Worm (Caenorhabditis elegans) whole organism, L1 larva: ENCODE results near the gene T07D4.5.

Source experiments
- C04F5.9 ChIP-seq: sonication (generic microtip); optimal IDR thresholded peaks from 2 replicates; lab custom pipeline; 2016; ENCODE audit warnings: missing genetic modification characterization, missing compliant biosample characterization
- alr-1 ChIP-seq: fragments of 200-800 bp; sonication (Bioruptor generic); optimal IDR thresholded peaks from 2 replicates; lab custom pipeline; 2018; ENCODE audit warnings: borderline replicate concordance, mild to moderate bottlenecking, missing genetic modification characterization, missing compliant biosample characterization
- ceh-63 ChIP-seq: fragments of 200-800 bp; sonication (Bioruptor generic); optimal IDR thresholded peaks from 2 replicates; lab custom pipeline; 2018; ENCODE audit warnings: mild to moderate bottlenecking, missing genetic modification characterization, missing compliant biosample characterization
- ceh-82 ChIP-seq, 3 experiments: fragments of 150-350 bp in 1 of 3; sonication (generic microtip) in 2 of 3; optimal IDR thresholded peaks; 2 replicates each; lab custom pipeline; 2014 to 2017; ENCODE audit warnings: missing biosample characterization in 3 of 3, missing genetic modification characterization in 3 of 3
- ceh-88 ChIP-seq: fragments of 200-800 bp; sonication (Bioruptor generic); IDR thresholded peaks from 2 replicates; pipeline ENCODE4 v1.3.6; 2022; ENCODE audit warnings: missing genetic modification characterization, missing compliant biosample characterization
- ces-1 ChIP-seq: fragments of 150-350 bp; optimal IDR thresholded peaks from 2 replicates; lab custom pipeline; 2014; ENCODE audit warnings: missing biosample characterization, missing genetic modification reagents, missing genetic modification characterization
- dpl-1 ChIP-seq, 3 experiments: fragments of 150-350 bp in 2 of 3; sonication (generic microtip) in 1 of 3; optimal IDR thresholded peaks; 2 replicates each; lab custom pipeline; 2014 to 2017; ENCODE audit warnings: missing biosample characterization in 3 of 3, missing genetic modification characterization in 3 of 3, missing genetic modification reagents in 3 of 3
- dsc-1 ChIP-seq: sonication (generic microtip); optimal IDR thresholded peaks from 2 replicates; lab custom pipeline; 2016; ENCODE audit warnings: mild to moderate bottlenecking, missing genetic modification characterization, missing compliant biosample characterization
- efl-1 ChIP-seq, 4 experiments: fragments of 150-350 bp; optimal IDR thresholded peaks in 3 of 4; peaks in 1 of 4; 1 replicate in 1 of 4; 2 replicates in 3 of 4; lab custom pipeline; 2014; ENCODE audit warnings: missing biosample characterization in 2 of 4, missing genetic modification characterization in 2 of 4, missing genetic modification reagents in 2 of 4
- efl-3 ChIP-seq: fragments of 200-800 bp; sonication (Bioruptor generic); optimal IDR thresholded peaks from 2 replicates; lab custom pipeline; 2018; ENCODE audit warnings: mild to moderate bottlenecking, missing genetic modification characterization, missing compliant biosample characterization
- elt-3 ChIP-seq, 6 experiments: fragments of 150-350 bp in 1 of 6; sonication (generic microtip); optimal IDR thresholded peaks; 2 replicates each; lab custom pipeline; 2017 to 2018; ENCODE audit warnings: missing biosample characterization in 6 of 6, missing genetic modification characterization in 6 of 6, inconsistent platforms in 1 of 6
- fkh-10 ChIP-seq: sonication (generic microtip); optimal IDR thresholded peaks from 2 replicates; lab custom pipeline; 2017; ENCODE audit warnings: missing biosample characterization, missing genetic modification reagents, missing genetic modification characterization
- fkh-8 ChIP-seq: sonication (generic microtip); optimal IDR thresholded peaks from 2 replicates; lab custom pipeline; 2016; ENCODE audit warnings: mild to moderate bottlenecking, missing genetic modification characterization, missing compliant biosample characterization
- hlh-4 ChIP-seq: sonication (generic microtip); optimal IDR thresholded peaks from 2 replicates; lab custom pipeline; 2016; ENCODE audit warnings: mild to moderate bottlenecking, missing genetic modification characterization, missing compliant biosample characterization
- isw-1 ChIP-seq: fragments of 200-800 bp; sonication (Bioruptor generic); IDR thresholded peaks from 2 replicates; pipeline ENCODE4 v1.3.6; 2022; ENCODE audit warnings: missing genetic modification characterization, missing compliant biosample characterization
- lin-13 ChIP-seq: fragments of 150-350 bp; optimal IDR thresholded peaks from 2 replicates; lab custom pipeline; 2014; ENCODE audit warnings: missing biosample characterization, missing genetic modification reagents, missing genetic modification characterization
- lin-14 ChIP-seq: fragments of 200-800 bp; sonication (Bioruptor generic); optimal IDR thresholded peaks from 2 replicates; lab custom pipeline; 2018; ENCODE audit warnings: mild to moderate bottlenecking, missing genetic modification characterization, moderate library complexity, missing compliant biosample characterization
- lin-15B ChIP-seq: fragments of 150-350 bp; sonication (generic microtip); optimal IDR thresholded peaks from 3 replicates; lab custom pipeline; 2014; ENCODE audit warnings: missing biosample characterization, missing genetic modification characterization
- lin-35 ChIP-seq, 2 experiments: fragments of 150-350 bp; optimal IDR thresholded peaks; 2 replicates each; lab custom pipeline; 2014; ENCODE audit warnings: missing biosample characterization in 2 of 2, missing genetic modification characterization in 2 of 2, missing genetic modification reagents in 2 of 2
- lsy-2 ChIP-seq, 2 experiments: fragments of 150-350 bp; optimal IDR thresholded peaks; 2 replicates each; lab custom pipeline; 2014; ENCODE audit warnings: missing biosample characterization in 2 of 2, missing genetic modification characterization in 2 of 2
- mab-9 ChIP-seq: fragments of 200-800 bp; sonication (Bioruptor generic); IDR thresholded peaks from 2 replicates; pipeline ENCODE4 v1.3.6; 2022; ENCODE audit warnings: missing genetic modification reagents, missing genetic modification characterization, missing compliant biosample characterization
- mdl-1 ChIP-seq, 2 experiments: fragments of 150-350 bp; optimal IDR thresholded peaks; 2 replicates each; lab custom pipeline; 2014 to 2017; ENCODE audit warnings: missing biosample characterization in 2 of 2, missing genetic modification characterization in 2 of 2, inconsistent platforms in 1 of 2
- mef-2 ChIP-seq: fragments of 150-350 bp; optimal IDR thresholded peaks from 2 replicates; lab custom pipeline; 2014; ENCODE audit warnings: missing biosample characterization, missing genetic modification characterization
- mep-1 ChIP-seq: fragments of 150-350 bp; optimal IDR thresholded peaks from 2 replicates; lab custom pipeline; 2014; ENCODE audit warnings: missing biosample characterization, missing genetic modification characterization
- nhr-19 ChIP-seq: fragments of 200-800 bp; sonication (Bioruptor generic); conservative IDR thresholded peaks from 2 replicates; pipeline ENCODE4 v1.3.6; 2022; ENCODE audit warnings: missing genetic modification characterization, missing compliant biosample characterization
- nhr-20 ChIP-seq: sonication (generic microtip); optimal IDR thresholded peaks from 2 replicates; lab custom pipeline; 2016; ENCODE audit warnings: mild to moderate bottlenecking, missing genetic modification characterization, missing compliant biosample characterization
- nhr-28 ChIP-seq: fragments of 150-350 bp; optimal IDR thresholded peaks from 2 replicates; lab custom pipeline; 2014; ENCODE audit warnings: missing biosample characterization, missing genetic modification characterization
- nhr-71 ChIP-seq: sonication (generic microtip); optimal IDR thresholded peaks from 2 replicates; lab custom pipeline; 2016; ENCODE audit warnings: mild to moderate bottlenecking, missing genetic modification characterization, moderate library complexity, missing compliant biosample characterization
- nhr-77 ChIP-seq: fragments of 150-350 bp; optimal IDR thresholded peaks from 2 replicates; lab custom pipeline; 2014; ENCODE audit warnings: missing biosample characterization, missing genetic modification characterization
- rnt-1 ChIP-seq: sonication (generic microtip); optimal IDR thresholded peaks from 2 replicates; lab custom pipeline; 2016; ENCODE audit warnings: mild to moderate bottlenecking, missing genetic modification characterization, moderate library complexity, missing compliant biosample characterization
- snu-23 ChIP-seq: sonication (generic microtip); optimal IDR thresholded peaks from 2 replicates; lab custom pipeline; 2016; ENCODE audit warnings: missing genetic modification characterization, missing compliant biosample characterization
- swsn-7 ChIP-seq: sonication (generic microtip); optimal IDR thresholded peaks from 2 replicates; lab custom pipeline; 2016; ENCODE audit warnings: missing genetic modification characterization, missing compliant biosample characterization
- unc-130 ChIP-seq: fragments of 150-350 bp; optimal IDR thresholded peaks from 2 replicates; lab custom pipeline; 2017; ENCODE audit warnings: missing biosample characterization, missing genetic modification characterization, inconsistent platforms
- unc-86 ChIP-seq: sonication (generic microtip); optimal IDR thresholded peaks from 2 replicates; lab custom pipeline; 2016; ENCODE audit warnings: missing genetic modification characterization, missing compliant biosample characterization
- xbp-1 ChIP-seq: sonication (generic microtip); optimal IDR thresholded peaks from 2 replicates; lab custom pipeline; 2016; ENCODE audit warnings: missing genetic modification characterization, missing compliant biosample characterization

Gene T07D4.5

ce11 chrII:8931405-8932149 lies 47.4 kb upstream of the T07D4.5 start:
- TF ChIP-seq nhr-28 (no peak), nhr-20 (tag; lab: Kevin White, UChicago) (peak; percentile 25), dpl-1 (GFP tag; optimal IDR thresholded peaks at IDR 0.05; lab: Kevin White, UChicago) (peak in 1 of 3 experiments; percentile 13), lin-35 (GFP tag; optimal IDR thresholded peaks at IDR 0.05; lab: Kevin White, UChicago) (peak; percentile 29 to 31), nhr-71 (tag; lab: Kevin White, UChicago) (peak; percentile 34), hlh-4 (tag; lab: Kevin White, UChicago) (no peak), unc-130 (tag; lab: Kevin White, UChicago) (peak; percentile 15), swsn-7 (tag; lab: Kevin White, UChicago) (peak; percentile 21), dsc-1 (tag; lab: Kevin White, UChicago) (peak; percentile 4), ceh-82 (tag; optimal IDR thresholded peaks at IDR 0.05; lab: Kevin White, UChicago) (peak in 1 of 3 experiments; percentile 19), efl-1 (optimal IDR thresholded peaks at IDR 0.05; lab: Kevin White, UChicago) (no peak), efl-1 (GFP tag; optimal IDR thresholded peaks at IDR 0.05 in 1 of 2; lab: Kevin White, UChicago) (peak; percentile 3 to 6), lsy-2 (tag; optimal IDR thresholded peaks at IDR 0.05; lab: Kevin White, UChicago) (peak in 1 of 2 experiments; percentile 27), mdl-1 (tag; optimal IDR thresholded peaks at IDR 0.05; lab: Kevin White, UChicago) (peak in 1 of 2 experiments; percentile 32), lin-14 (GFP tag; lab: Kevin White, UChicago) (peak; percentile 76), xbp-1 (tag; lab: Kevin White, UChicago) (peak; percentile 25), C04F5.9 (no peak), snu-23 (GFP tag; lab: Kevin White, UChicago) (peak; percentile 56), elt-3 (tag; optimal IDR thresholded peaks at IDR 0.05; lab: Kevin White, UChicago) (no peak), ceh-88 (GFP tag; lab: Robert Waterston, UW) (no peak), isw-1 (GFP tag; lab: Robert Waterston, UW) (no peak), mab-9 (no peak)

- no peak for TF ChIP-seq lin-14 (GFP tag; lab: Kevin White, UChicago)
- TF ChIP-seq lin-15B (tag; lab: Kevin White, UChicago): no peak
- TF ChIP-seq fkh-10 (GFP tag; lab: Kevin White, UChicago): no peak
- TF ChIP-seq lin-13: no peak
- TF ChIP-seq alr-1 (tag; lab: Kevin White, UChicago): no peak
- TF ChIP-seq nhr-19 (GFP tag; lab: Robert Waterston, UW): no peak
- no peak for TF ChIP-seq nhr-28
- TF ChIP-seq efl-3 (GFP tag; lab: Kevin White, UChicago): no peak
- TF ChIP-seq mef-2 (tag; lab: Kevin White, UChicago): no peak
- TF ChIP-seq unc-86: no peak
- TF ChIP-seq ces-1 (GFP tag; lab: Kevin White, UChicago): no peak
Observed at ce11 chrII:8930763-8931162, 46.6 kb upstream of the T07D4.5 start, which contains the start of gene enol-1. TSS of gene enol-1 (plus strand) at chrII:8930997.

ce11 chrII:8929771-8930170 lies 45.6 kb upstream of the T07D4.5 start, which contains the start of gene mrpl-50:
TSS of gene mrpl-50 (plus strand) at chrII:8929841.
- no peak for TF ChIP-seq ces-1 (GFP tag; lab: Kevin White, UChicago)
- TF ChIP-seq dsc-1 (tag; lab: Kevin White, UChicago): peak; percentile 6
- TF ChIP-seq fkh-8 (tag; lab: Kevin White, UChicago): no peak
- no peak for TF ChIP-seq rnt-1
- no peak for TF ChIP-seq nhr-77 (tag; lab: Kevin White, UChicago)
- no peak for TF ChIP-seq unc-130 (tag; lab: Kevin White, UChicago)
- no peak for TF ChIP-seq dpl-1 (GFP tag; optimal IDR thresholded peaks at IDR 0.05; lab: Kevin White, UChicago)
- no peak for TF ChIP-seq swsn-7 (tag; lab: Kevin White, UChicago)
- TF ChIP-seq mep-1 (tag; lab: Kevin White, UChicago): no peak
- no peak for TF ChIP-seq efl-1 (optimal IDR thresholded peaks at IDR 0.05; lab: Kevin White, UChicago)
- peak in 1 of 2 experiments; percentile 78 for TF ChIP-seq efl-1 (GFP tag; optimal IDR thresholded peaks at IDR 0.05 in 1 of 2; lab: Kevin White, UChicago)
- TF ChIP-seq nhr-20 (tag; lab: Kevin White, UChicago): no peak
- TF ChIP-seq ceh-63 (GFP tag; lab: Kevin White, UChicago): no peak
- no peak for TF ChIP-seq lin-13
